Fruit fly (Drosophila melanogaster) Kc167 (cell line): Measurements from ENCODE around the gene CG8519.

Source experiments
- Myc ChIP-seq: fragments of >200 bp; optimal IDR thresholded peaks from 2 replicates; lab custom pipeline; 2017; ENCODE audit warnings: missing external identifiers
- Sin3A ChIP-seq: fragments of >200 bp; optimal IDR thresholded peaks from 2 replicates; lab custom pipeline; 2018; ENCODE audit warnings: missing external identifiers
- h ChIP-seq: fragments of >200 bp; optimal IDR thresholded peaks from 3 replicates; lab custom pipeline; 2018; ENCODE audit warnings: missing external identifiers
- insv ChIP-seq: fragments of >200 bp; optimal IDR thresholded peaks from 3 replicates; lab custom pipeline; 2018; ENCODE audit warnings: missing external identifiers
- psq ChIP-seq: fragments of >200 bp; optimal IDR thresholded peaks from 2 replicates; lab custom pipeline; 2017; ENCODE audit warnings: missing external identifiers
- ttk ChIP-seq: sonication (Bioruptor generic); optimal IDR thresholded peaks from 2 replicates; lab custom pipeline; 2017; ENCODE audit warnings: missing external identifiers

- TF ChIP-seq Sin3A (lab: Kevin White, UChicago) (no peak), h (lab: Kevin White, UChicago) (no peak), psq (lab: Kevin White, UChicago) (no peak), ttk (lab: Kevin White, UChicago) (no peak), Myc (lab: Kevin White, UChicago) (no peak), insv (lab: Kevin White, UChicago) (no peak)
Measured at dm6 chr3L:6708995-6709606, 4.4 kb downstream of the CG8519 start.
